Worm (Caenorhabditis elegans): ENCODE results near the gene nhr-262.

DNA sequence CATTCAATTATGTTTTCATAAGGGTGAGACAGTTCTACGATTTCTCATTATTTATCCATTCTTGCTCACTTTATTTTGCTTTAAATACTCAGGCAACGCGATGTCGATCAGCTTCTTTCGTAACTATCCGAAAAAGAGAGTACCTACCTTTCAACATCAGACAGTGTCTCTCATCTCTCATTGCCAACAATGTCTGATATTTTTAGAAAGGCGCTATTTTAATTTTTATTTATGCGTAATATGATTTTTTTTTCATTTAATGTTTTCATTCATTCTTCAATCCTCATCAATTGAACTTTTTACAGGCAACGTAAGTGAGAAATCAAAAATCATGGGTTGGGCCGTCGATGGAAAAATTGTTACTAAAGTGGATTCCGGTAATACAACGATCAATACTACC lies 20.0 kb upstream of the nhr-262 start, which contains the start of gene F09C6.13:
- TF ChIP-seq flt-1 (GFP tag; IDR thresholded peaks at IDR 0.05), result no peak
- TF ChIP-seq T22C8.4 (GFP tag; IDR thresholded peaks at IDR 0.05), result no peak
- TF ChIP-seq cog-1 (tag; optimal IDR thresholded peaks at IDR 0.05), result no peak
- TF ChIP-seq ref-1 (GFP tag; conservative IDR thresholded peaks at IDR 0.05), result no peak
- TF ChIP-seq ztf-29 (GFP tag; IDR thresholded peaks at IDR 0.05), result no peak
- no peak for TF ChIP-seq med-1 (GFP tag; optimal IDR thresholded peaks at IDR 0.05; ENCODE audit: insufficient read depth)
